Fruit fly (Drosophila melanogaster) S2 (cell line): ENCODE measurements around the gene CG33946.

Experiments
- CG8478 ChIP-seq: fragments of >200 bp; optimal IDR thresholded peaks from 2 replicates; lab custom pipeline; 2018
- CTCF ChIP-seq, 2 experiments: fragments of >200 bp; optimal IDR thresholded peaks; 2 replicates each; lab custom pipeline; 2018

- TF ChIP-seq CTCF (optimal IDR thresholded peaks at IDR 0.05; lab: Kevin White, UChicago) (no peak), CG8478 (no peak)
Measured at dm6 chr3L:6254427-6255105, 34.2 kb downstream of the CG33946 start.
